Fruit fly (Drosophila melanogaster): ENCODE measurements around the gene CG34015.
A peak's percentile ranks its signal among the peaks of the same experiment; 100 is the strongest.

The CG34015 gene

dm6 chrX:16441245-16441644 lies 6.9 kb downstream of the CG34015 start, which contains the start of the genes Cdc50 and rngo (continued):
- TF ChIP-seq lola (GFP tag; optimal IDR thresholded peaks at IDR 0.05) = peak in 1 of 3 experiments; percentile 35
- TF ChIP-seq BEAF-32 (GFP tag; optimal IDR thresholded peaks at IDR 0.05) = peak; percentile 98
- peak; percentile 12 to 37 for TF ChIP-seq Pdp1 (GFP tag; optimal IDR thresholded peaks at IDR 0.05)
- TF ChIP-seq kay (GFP tag; optimal IDR thresholded peaks at IDR 0.05) = peak; percentile 56
- peak; percentile 6 for TF ChIP-seq CG12299 (tag; optimal IDR thresholded peaks at IDR 0.05)
- TF ChIP-seq CG9437 (GFP tag; optimal IDR thresholded peaks at IDR 0.05) = no peak
- TF ChIP-seq CG3407 (GFP tag; optimal IDR thresholded peaks at IDR 0.05) = no peak
- TF ChIP-seq cg (GFP tag; optimal IDR thresholded peaks at IDR 0.05) = peak; percentile 45
- TF ChIP-seq HLH3B (GFP tag; IDR thresholded peaks at IDR 0.05) = no peak
- TF ChIP-seq aop (GFP tag; IDR thresholded peaks at IDR 0.05) = no peak
- no peak for TF ChIP-seq CG14965 (GFP tag; optimal IDR thresholded peaks at IDR 0.05; ENCODE audit: borderline replicate concordance)
- TF ChIP-seq CG12104 (GFP tag; optimal IDR thresholded peaks at IDR 0.05) = peak; percentile 1
- TF ChIP-seq CG3281 (GFP tag; optimal IDR thresholded peaks at IDR 0.05) = peak; percentile 33
- peak; percentile 98 for TF ChIP-seq sna (GFP tag; IDR thresholded peaks at IDR 0.05; ENCODE audit: partially characterized antibody)
- no peak for TF ChIP-seq Dek (tag; optimal IDR thresholded peaks at IDR 0.05)
- TF ChIP-seq Taf1 (GFP tag; IDR thresholded peaks at IDR 0.05) = no peak
- TF ChIP-seq mam (GFP tag; optimal IDR thresholded peaks at IDR 0.05) = peak; percentile 12
- TF ChIP-seq fu2 (GFP tag; optimal IDR thresholded peaks at IDR 0.05) = no peak
- TF ChIP-seq ems (GFP tag; optimal IDR thresholded peaks at IDR 0.05) = no peak
- TF ChIP-seq hkb (optimal IDR thresholded peaks at IDR 0.05) = no peak
- TF ChIP-seq hkb (GFP tag; IDR thresholded peaks at IDR 0.05) = no peak
- no peak for TF ChIP-seq ranshi (GFP tag; IDR thresholded peaks at IDR 0.05)
- TF ChIP-seq CG30403 (GFP tag; optimal IDR thresholded peaks at IDR 0.05) = peak; percentile 43
- TF ChIP-seq CG32767 (GFP tag; IDR thresholded peaks at IDR 0.05) = no peak
- peak; percentile 39 for TF ChIP-seq CG12744 (GFP tag; optimal IDR thresholded peaks at IDR 0.05)
- no peak for TF ChIP-seq Atf-2 (GFP tag; optimal IDR thresholded peaks at IDR 0.05)
- peak; percentile 70 for TF ChIP-seq lbe (GFP tag; optimal IDR thresholded peaks at IDR 0.05)
- no peak for TF ChIP-seq Doc2 (GFP tag; IDR thresholded peaks at IDR 0.05)
- no peak for TF ChIP-seq az2 (GFP tag; optimal IDR thresholded peaks at IDR 0.05)
- TF ChIP-seq dmrt99B (tag; optimal IDR thresholded peaks at IDR 0.05) = no peak
- peak; percentile 52 for TF ChIP-seq gfzf (GFP tag; optimal IDR thresholded peaks at IDR 0.05)
- peak; percentile 46 for TF ChIP-seq CTCF (GFP tag; optimal IDR thresholded peaks at IDR 0.05)
- peak; percentile 5 for TF ChIP-seq zen (tag; optimal IDR thresholded peaks at IDR 0.05)
- peak; percentile 48 for TF ChIP-seq MBD-R2 (GFP tag; IDR thresholded peaks at IDR 0.05)
- no peak for TF ChIP-seq CG7556 (GFP tag; optimal IDR thresholded peaks at IDR 0.05)
- peak; percentile 20 for TF ChIP-seq pum (GFP tag; optimal IDR thresholded peaks at IDR 0.05)
- TF ChIP-seq nmo (GFP tag; optimal IDR thresholded peaks at IDR 0.05) = peak; percentile 72
- peak; percentile 34 for TF ChIP-seq grn (GFP tag; optimal IDR thresholded peaks at IDR 0.05)
- TF ChIP-seq Sry-δ (GFP tag; optimal IDR thresholded peaks at IDR 0.05) = peak; percentile 92
- peak; percentile 29 for TF ChIP-seq Hsf (GFP tag; optimal IDR thresholded peaks at IDR 0.05)
- TF ChIP-seq ewg (GFP tag; optimal IDR thresholded peaks at IDR 0.05) = peak; percentile 30
- peak; percentile 90 for TF ChIP-seq Sin3A (optimal IDR thresholded peaks at IDR 0.05)
- peak; percentile 28 for TF ChIP-seq dmrt11E (tag; optimal IDR thresholded peaks at IDR 0.05)
- peak; percentile 99 for TF ChIP-seq Scr (GFP tag; IDR thresholded peaks at IDR 0.05; ENCODE audit: partially characterized antibody)
- no peak for TF ChIP-seq scrt (GFP tag; optimal IDR thresholded peaks at IDR 0.05)
- TF ChIP-seq Rx (GFP tag; IDR thresholded peaks at IDR 0.05) = no peak
- no peak for TF ChIP-seq MTF-1 (GFP tag; optimal IDR thresholded peaks at IDR 0.05; ENCODE audit: borderline replicate concordance)
- TF ChIP-seq E2f2 (GFP tag; IDR thresholded peaks at IDR 0.05) = peak; percentile 75
- no peak for TF ChIP-seq Optix (GFP tag; IDR thresholded peaks at IDR 0.05)
- TF ChIP-seq CG8944 (GFP tag; optimal IDR thresholded peaks at IDR 0.05) = no peak
- TF ChIP-seq Dbx (GFP tag; IDR thresholded peaks at IDR 0.05) = no peak
- TF ChIP-seq Ets97D (GFP tag; optimal IDR thresholded peaks at IDR 0.05) = peak; percentile 81
- no peak for TF ChIP-seq ash1 (GFP tag; optimal IDR thresholded peaks at IDR 0.05)
